Worm (Caenorhabditis elegans) whole organism, young adult: Measurements from ENCODE around the gene R09E10.1.

Experiments
- B0019.2 ChIP-seq: fragments of 200-800 bp; sonication (Bioruptor generic); conservative IDR thresholded peaks from 2 replicates; pipeline ENCODE4 v1.3.6; 2022; ENCODE audit warnings: missing genetic modification reagents, missing genetic modification characterization, missing compliant biosample characterization
- C06A6.2 ChIP-seq: fragments of 200-800 bp; sonication (Bioruptor generic); conservative IDR thresholded peaks from 2 replicates; pipeline ENCODE4 v1.3.6; 2022; ENCODE audit warnings: missing genetic modification characterization, missing compliant biosample characterization
- C17E4.6 ChIP-seq: fragments of 200-800 bp; sonication (Bioruptor generic); IDR thresholded peaks from 2 replicates; pipeline ENCODE4 v1.3.6; 2022; ENCODE audit warnings: missing genetic modification reagents, missing genetic modification characterization, missing compliant biosample characterization
- F52B5.7 ChIP-seq: sonication (generic microtip); optimal IDR thresholded peaks from 2 replicates; lab custom pipeline; 2016; ENCODE audit warnings: mild to moderate bottlenecking, missing genetic modification characterization, missing compliant biosample characterization
- K11D2.4 ChIP-seq: fragments of 200-800 bp; sonication (Bioruptor generic); IDR thresholded peaks from 2 replicates; pipeline ENCODE4 v1.3.6; 2022; ENCODE audit warnings: missing genetic modification reagents, missing genetic modification characterization, missing compliant biosample characterization
- T26A5.8 ChIP-seq: sonication (generic microtip); optimal IDR thresholded peaks from 2 replicates; lab custom pipeline; 2016; ENCODE audit warnings: missing genetic modification characterization, missing compliant biosample characterization
- Y79H2A.3 ChIP-seq: fragments of 200-800 bp; sonication (Bioruptor generic); conservative IDR thresholded peaks from 2 replicates; pipeline ENCODE4 v1.3.6; 2022; ENCODE audit warnings: missing genetic modification reagents, missing genetic modification characterization, missing compliant biosample characterization
- Y95B8A.8 ChIP-seq: fragments of 200-800 bp; sonication (Bioruptor generic); IDR thresholded peaks from 2 replicates; pipeline ENCODE4 v1.3.6; 2022; ENCODE audit warnings: missing genetic modification reagents, missing genetic modification characterization, missing compliant biosample characterization
- ZK185.1 ChIP-seq: sonication (generic microtip); optimal IDR thresholded peaks from 2 replicates; lab custom pipeline; 2016; ENCODE audit warnings: mild to moderate bottlenecking, missing genetic modification characterization, missing compliant biosample characterization; ENCODE audit not compliant: poor library complexity, severe bottlenecking
- aptf-2 ChIP-seq: fragments of 200-800 bp; sonication (Bioruptor generic); conservative IDR thresholded peaks from 2 replicates; pipeline ENCODE4 v1.3.6; 2022; ENCODE audit warnings: missing genetic modification reagents, missing genetic modification characterization, missing compliant biosample characterization
- aptf-3 ChIP-seq: fragments of 200-800 bp; sonication (Bioruptor generic); IDR thresholded peaks from 2 replicates; pipeline ENCODE4 v1.3.6; 2022; ENCODE audit warnings: missing genetic modification characterization, missing compliant biosample characterization
- atf-7 ChIP-seq: sonication (generic microtip); optimal IDR thresholded peaks from 2 replicates; lab custom pipeline; 2017; ENCODE audit warnings: mild to moderate bottlenecking, missing genetic modification characterization, missing compliant biosample characterization
- athp-1 ChIP-seq: sonication (generic microtip); optimal IDR thresholded peaks from 2 replicates; lab custom pipeline; 2017; ENCODE audit warnings: mild to moderate bottlenecking, missing genetic modification characterization, missing compliant biosample characterization
- attf-5 ChIP-seq: fragments of 200-800 bp; sonication (Bioruptor generic); optimal IDR thresholded peaks from 2 replicates; lab custom pipeline; 2018; ENCODE audit warnings: mild to moderate bottlenecking, missing genetic modification characterization, missing compliant biosample characterization
- bed-2 ChIP-seq: fragments of 200-800 bp; sonication (Bioruptor generic); IDR thresholded peaks from 2 replicates; pipeline ENCODE4 v1.3.6; 2022; ENCODE audit warnings: missing genetic modification reagents, missing genetic modification characterization, missing compliant biosample characterization
- ccch-3 ChIP-seq: fragments of 200-800 bp; sonication (Bioruptor generic); optimal IDR thresholded peaks from 2 replicates; lab custom pipeline; 2018; ENCODE audit warnings: mild to moderate bottlenecking, missing genetic modification characterization, missing compliant biosample characterization
- ceh-100 ChIP-seq: fragments of 200-800 bp; sonication (Bioruptor generic); IDR thresholded peaks from 2 replicates; pipeline ENCODE4 v1.3.6; 2022; ENCODE audit warnings: missing genetic modification reagents, missing genetic modification characterization, missing compliant biosample characterization
- ceh-79 ChIP-seq: sonication (generic microtip); optimal IDR thresholded peaks from 2 replicates; lab custom pipeline; 2017; ENCODE audit warnings: mild to moderate bottlenecking, missing genetic modification characterization, missing compliant biosample characterization
- chd-7 ChIP-seq: sonication (generic microtip); optimal IDR thresholded peaks from 2 replicates; lab custom pipeline; 2016; ENCODE audit warnings: mild to moderate bottlenecking, missing genetic modification characterization, moderate library complexity, missing compliant biosample characterization
- dpff-1 ChIP-seq: sonication (generic microtip); optimal IDR thresholded peaks from 2 replicates; lab custom pipeline; 2017; ENCODE audit warnings: mild to moderate bottlenecking, missing genetic modification characterization, missing compliant biosample characterization
- dpl-1 ChIP-seq: fragments of 150-350 bp; optimal IDR thresholded peaks from 2 replicates; lab custom pipeline; 2014; ENCODE audit warnings: missing biosample characterization, missing genetic modification reagents, missing genetic modification characterization
- egl-18 ChIP-seq: fragments of 200-800 bp; sonication (Bioruptor generic); IDR thresholded peaks from 2 replicates; pipeline ENCODE4 v1.3.6; 2022; ENCODE audit warnings: missing genetic modification reagents, missing genetic modification characterization, missing compliant biosample characterization
- egrh-3 ChIP-seq: fragments of 200-800 bp; sonication (Bioruptor generic); IDR thresholded peaks from 2 replicates; pipeline ENCODE4 v1.3.6; 2022; ENCODE audit warnings: missing genetic modification reagents, missing genetic modification characterization, missing compliant biosample characterization
- ekl-4 ChIP-seq: fragments of 200-800 bp; sonication (Bioruptor generic); IDR thresholded peaks from 2 replicates; pipeline ENCODE4 v1.3.6; 2022; ENCODE audit warnings: missing genetic modification reagents, missing genetic modification characterization, missing compliant biosample characterization
- him-1 ChIP-seq: sonication (generic microtip); optimal IDR thresholded peaks from 2 replicates; lab custom pipeline; 2016; ENCODE audit warnings: missing genotype, missing genetic modification reagents, missing genetic modification characterization, missing compliant biosample characterization
- hlh-12 ChIP-seq: sonication (generic microtip); optimal IDR thresholded peaks from 2 replicates; lab custom pipeline; 2016; ENCODE audit warnings: missing genetic modification characterization, missing compliant biosample characterization
- hlh-26 ChIP-seq: fragments of 200-800 bp; sonication (Bioruptor generic); conservative IDR thresholded peaks from 2 replicates; pipeline ENCODE4 v1.3.6; 2022; ENCODE audit warnings: missing genetic modification reagents, missing genetic modification characterization, missing compliant biosample characterization
- hmg-1.2 ChIP-seq: fragments of 200-800 bp; sonication (Bioruptor generic); IDR thresholded peaks from 2 replicates; pipeline ENCODE4 v1.3.6; 2022; ENCODE audit warnings: missing genetic modification reagents, missing genetic modification characterization, missing compliant biosample characterization
- let-607 ChIP-seq, 2 experiments: fragments of 200-800 bp in 1 of 2; sonication (Bioruptor generic) in 1 of 2; sonication (generic microtip) in 1 of 2; optimal IDR thresholded peaks; 2 replicates each; lab custom pipeline; 2016 to 2018; ENCODE audit warnings: mild to moderate bottlenecking in 2 of 2, missing compliant biosample characterization in 2 of 2, missing genetic modification characterization in 2 of 2, moderate library complexity in 2 of 2, missing genotype in 1 of 2
- lin-54 ChIP-seq: fragments of 200-800 bp; sonication (Bioruptor generic); optimal IDR thresholded peaks from 2 replicates; lab custom pipeline; 2018; ENCODE audit warnings: mild to moderate bottlenecking, missing genetic modification characterization, missing compliant biosample characterization
- mel-28 ChIP-seq: sonication (generic microtip); optimal IDR thresholded peaks from 2 replicates; lab custom pipeline; 2016; ENCODE audit warnings: borderline replicate concordance, mild to moderate bottlenecking, missing genetic modification characterization, missing compliant biosample characterization
- mes-4 ChIP-seq: sonication (generic microtip); optimal IDR thresholded peaks from 2 replicates; lab custom pipeline; 2016; ENCODE audit warnings: missing genotype, missing genetic modification characterization, missing compliant biosample characterization
- nfya-2 ChIP-seq: fragments of 200-800 bp; sonication (Bioruptor generic); IDR thresholded peaks from 2 replicates; pipeline ENCODE4 v1.3.6; 2022; ENCODE audit warnings: missing genetic modification reagents, missing genetic modification characterization, missing compliant biosample characterization
- nhr-179 ChIP-seq: sonication (generic microtip); optimal IDR thresholded peaks from 2 replicates; lab custom pipeline; 2016; ENCODE audit warnings: mild to moderate bottlenecking, missing genetic modification characterization, missing compliant biosample characterization
- nhr-27 ChIP-seq: fragments of 200-800 bp; sonication (Bioruptor generic); optimal IDR thresholded peaks from 2 replicates; lab custom pipeline; 2018; ENCODE audit warnings: mild to moderate bottlenecking, missing genetic modification characterization, moderate library complexity, missing compliant biosample characterization
- nhr-90 ChIP-seq: sonication (generic microtip); optimal IDR thresholded peaks from 2 replicates; lab custom pipeline; 2016; ENCODE audit warnings: missing genotype, mild to moderate bottlenecking, missing genetic modification characterization, missing compliant biosample characterization
- sea-2 ChIP-seq: fragments of 200-800 bp; sonication (Bioruptor generic); IDR thresholded peaks from 2 replicates; pipeline ENCODE4 v1.3.6; 2022; ENCODE audit warnings: missing genetic modification characterization, missing compliant biosample characterization
- snpc-4 ChIP-seq, 5 experiments: fragments of 150-350 bp in 1 of 5; sonication (generic microtip) in 4 of 5; optimal IDR thresholded peaks; 2 replicates each; lab custom pipeline; 2014 to 2018; ENCODE audit warnings: missing genetic modification characterization in 5 of 5, missing biosample characterization in 3 of 5, antibody characterized with exemption in 2 of 5, mild to moderate bottlenecking in 2 of 5, missing compliant biosample characterization in 2 of 5, missing genotype in 2 of 5, moderate library complexity in 2 of 5, missing genetic modification reagents in 1 of 5
- tbp1 ChIP-seq: fragments of 200-800 bp; sonication (Bioruptor generic); optimal IDR thresholded peaks from 2 replicates; lab custom pipeline; 2018; ENCODE audit warnings: mild to moderate bottlenecking, missing genetic modification characterization, missing compliant biosample characterization
- tbx-9 ChIP-seq: sonication (generic microtip); optimal IDR thresholded peaks from 2 replicates; lab custom pipeline; 2016; ENCODE audit warnings: borderline replicate concordance, missing genetic modification characterization, inconsistent platforms, missing compliant biosample characterization
- tlf-1 ChIP-seq: fragments of 200-800 bp; sonication (Bioruptor generic); optimal IDR thresholded peaks from 2 replicates; lab custom pipeline; 2018; ENCODE audit warnings: mild to moderate bottlenecking, missing genetic modification characterization, missing compliant biosample characterization
- xnd-1 ChIP-seq: sonication (generic microtip); optimal IDR thresholded peaks from 2 replicates; lab custom pipeline; 2016; ENCODE audit warnings: missing genotype, missing genetic modification reagents, missing genetic modification characterization, missing compliant biosample characterization
- zfh-2 ChIP-seq: fragments of 200-800 bp; sonication (Bioruptor generic); conservative IDR thresholded peaks from 2 replicates; pipeline ENCODE4 v1.3.6; 2022; ENCODE audit warnings: missing genetic modification reagents, missing genetic modification characterization, missing compliant biosample characterization
- ztf-18 ChIP-seq: sonication (generic microtip); optimal IDR thresholded peaks from 2 replicates; lab custom pipeline; 2016; ENCODE audit warnings: missing genotype, mild to moderate bottlenecking, missing genetic modification characterization, missing compliant biosample characterization
- ztf-25 ChIP-seq: fragments of 200-800 bp; sonication (Bioruptor generic); IDR thresholded peaks from 2 replicates; pipeline ENCODE4 v1.3.6; 2022; ENCODE audit warnings: missing genetic modification reagents, missing genetic modification characterization, missing compliant biosample characterization
- ztf-26 ChIP-seq: sonication (generic microtip); optimal IDR thresholded peaks from 2 replicates; lab custom pipeline; 2017; ENCODE audit warnings: missing genetic modification characterization, missing compliant biosample characterization

R09E10.1 gene

DNA sequence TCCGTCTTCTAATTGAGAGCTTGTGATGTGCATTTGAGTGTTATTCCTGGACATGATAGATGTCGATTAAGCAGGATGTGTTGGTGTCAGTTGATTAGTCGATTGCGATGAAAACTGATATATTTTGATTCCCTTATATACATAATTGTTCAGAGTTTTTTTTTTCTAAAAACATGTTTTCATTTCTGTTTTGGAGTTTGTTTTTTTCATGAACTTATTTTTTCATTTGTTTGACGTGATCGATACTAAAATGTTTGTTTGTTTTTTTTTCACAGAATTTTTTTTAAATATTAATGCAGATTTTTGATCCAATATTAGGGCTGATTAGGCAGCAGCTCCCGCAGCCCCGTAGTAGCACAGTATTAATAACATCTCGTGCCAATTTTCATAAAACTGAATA is 4.4 kb downstream of the R09E10.1 start, which contains the start of gene R09E10.2:
Gene R09E10.2, minus strand, starts transcription at position 101 of the 400 bp plus-strand sequence.
- TF ChIP-seq ceh-100 (GFP tag; lab: Robert Waterston, UW) (no peak), ztf-18 (no peak), dpff-1 (no peak), xnd-1 (tag; lab: Kevin White, UChicago) (no peak), Y79H2A.3 (GFP tag; lab: Robert Waterston, UW) (no peak), ccch-3 (GFP tag; lab: Kevin White, UChicago) (no peak), T26A5.8 (no peak), dpl-1 (GFP tag; lab: Kevin White, UChicago) (no peak), mel-28 (tag; lab: Kevin White, UChicago) (no peak), ceh-79 (tag; lab: Kevin White, UChicago) (no peak)

- no peak for TF ChIP-seq ccch-3 (GFP tag; lab: Kevin White, UChicago)
- no peak for TF ChIP-seq tbx-9 (tag; lab: Kevin White, UChicago)
- no peak for TF ChIP-seq tlf-1 (GFP tag; lab: Kevin White, UChicago)
- TF ChIP-seq ZK185.1 (tag; lab: Kevin White, UChicago) = no peak
- TF ChIP-seq hlh-26 = no peak
- TF ChIP-seq athp-1 (tag; lab: Kevin White, UChicago) = no peak
- no peak for TF ChIP-seq lin-54 (GFP tag; lab: Kevin White, UChicago)
- TF ChIP-seq hlh-12 (tag; lab: Kevin White, UChicago) = no peak
- no peak for TF ChIP-seq nhr-27
- TF ChIP-seq hmg-1.2 (GFP tag; lab: Robert Waterston, UW) = no peak
- no peak for TF ChIP-seq attf-5 (GFP tag; lab: Kevin White, UChicago)
- no peak for TF ChIP-seq C06A6.2 (GFP tag; lab: Robert Waterston, UW)
- TF ChIP-seq atf-7 (tag; lab: Kevin White, UChicago) = no peak
- no peak for TF ChIP-seq nfya-2
Observed at ce11 chrIV:10313565-10313964, 9.0 kb downstream of the R09E10.1 start, which contains the start of gene acs-18. Gene acs-18 (minus strand): TSS chrIV:10313665.

DNA sequence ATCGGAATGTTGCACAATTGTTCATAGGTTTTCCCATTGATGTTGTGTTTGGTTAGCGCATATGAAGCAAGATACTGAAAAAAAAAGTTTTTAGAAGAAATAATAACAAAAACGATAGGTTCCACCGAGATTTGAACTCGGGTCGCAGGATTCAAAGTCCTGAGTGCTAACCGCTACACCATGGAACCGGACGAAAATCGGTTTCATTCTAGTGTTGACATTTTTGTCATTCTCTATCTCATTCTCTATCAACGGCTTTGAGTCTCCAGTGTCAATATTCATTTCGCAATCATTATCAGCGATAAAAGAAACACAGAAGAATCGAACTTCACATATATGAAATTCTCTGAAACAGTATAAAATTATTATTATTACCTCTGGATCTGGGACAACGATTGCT is 11.4 kb downstream of the R09E10.1 start:
- TF ChIP-seq nhr-90 (tag; lab: Kevin White, UChicago) (peak; percentile 37), B0019.2 (GFP tag; lab: Robert Waterston, UW) (no peak), aptf-3 (GFP tag; lab: Robert Waterston, UW) (no peak), snpc-4 (GFP tag; optimal IDR thresholded peaks at IDR 0.05; lab: Kevin White, UChicago) (no peak), snpc-4 (tag; optimal IDR thresholded peaks at IDR 0.05; lab: Kevin White, UChicago) (no peak), ztf-18 (peak; percentile 8), ZK185.1 (tag; lab: Kevin White, UChicago) (peak; percentile 58), K11D2.4 (GFP tag; lab: Robert Waterston, UW) (no peak), sea-2 (GFP tag; lab: Robert Waterston, UW) (no peak), let-607 (tag; optimal IDR thresholded peaks at IDR 0.05; lab: Kevin White, UChicago) (no peak), mes-4 (tag; lab: Kevin White, UChicago) (no peak), aptf-2 (GFP tag; lab: Robert Waterston, UW) (no peak), C17E4.6 (GFP tag; lab: Robert Waterston, UW) (no peak), tbp1 (peak; percentile 92), Y95B8A.8 (0 out of 2 replicates have a peak, but pooled peaks have one; percentile 26), chd-7 (tag; lab: Kevin White, UChicago) (no peak), ztf-26 (no peak), him-1 (peak; percentile 68), bed-2 (GFP tag; lab: Robert Waterston, UW) (no peak), zfh-2 (GFP tag; lab: Robert Waterston, UW) (no peak), nhr-179 (tag; lab: Kevin White, UChicago) (no peak), ekl-4 (GFP tag; lab: Robert Waterston, UW) (no peak), F52B5.7 (tag; lab: Kevin White, UChicago) (no peak), egl-18 (no peak), egrh-3 (GFP tag; lab: Robert Waterston, UW) (no peak), ztf-25 (no peak)
